Worm (Caenorhabditis elegans) whole organism, early embryonic: Measurements from ENCODE around the gene F48E8.3.

Source experiments
- B0310.2 ChIP-seq: sonication (generic microtip); optimal IDR thresholded peaks from 2 replicates; lab custom pipeline; 2016; ENCODE audit warnings: mild to moderate bottlenecking, missing genetic modification characterization, missing compliant biosample characterization
- F13C5.2 ChIP-seq: sonication (generic microtip); optimal IDR thresholded peaks from 2 replicates; lab custom pipeline; 2017; ENCODE audit warnings: mild to moderate bottlenecking, missing genetic modification characterization, inconsistent platforms, missing compliant biosample characterization
- aly-1 ChIP-seq: sonication (generic microtip); optimal IDR thresholded peaks from 2 replicates; lab custom pipeline; 2016; ENCODE audit warnings: missing genetic modification characterization, missing compliant biosample characterization
- ama-1 ChIP-seq: fragments of 150-350 bp; optimal IDR thresholded peaks from 2 replicates; lab custom pipeline; 2014
- ceh-13 ChIP-seq: fragments of 200-800 bp; sonication (Bioruptor generic); optimal IDR thresholded peaks from 2 replicates; lab custom pipeline; 2018; ENCODE audit warnings: mild to moderate bottlenecking, missing genetic modification characterization, missing compliant biosample characterization
- ceh-36 ChIP-seq: sonication (generic microtip); optimal IDR thresholded peaks from 2 replicates; lab custom pipeline; 2016; ENCODE audit warnings: missing genetic modification characterization, inconsistent platforms, missing compliant biosample characterization
- ets-7 ChIP-seq: sonication (generic microtip); optimal IDR thresholded peaks from 2 replicates; lab custom pipeline; 2016; ENCODE audit warnings: missing genotype, missing genetic modification characterization, missing compliant biosample characterization
- flt-1 ChIP-seq: fragments of 200-800 bp; sonication (Bioruptor generic); IDR thresholded peaks from 2 replicates; pipeline ENCODE4 v1.3.6; 2022; ENCODE audit warnings: missing genetic modification characterization, missing compliant biosample characterization
- hmbx-1 ChIP-seq: sonication (generic microtip); optimal IDR thresholded peaks from 2 replicates; lab custom pipeline; 2016; ENCODE audit warnings: mild to moderate bottlenecking, missing genetic modification characterization, missing compliant biosample characterization
- hmg-4 ChIP-seq: fragments of 200-800 bp; sonication (Bioruptor generic); optimal IDR thresholded peaks from 2 replicates; lab custom pipeline; 2018; ENCODE audit warnings: mild to moderate bottlenecking, missing genetic modification characterization, missing compliant biosample characterization
- hnd-1 ChIP-seq: sonication (generic microtip); optimal IDR thresholded peaks from 2 replicates; lab custom pipeline; 2016; ENCODE audit warnings: missing genetic modification characterization, missing compliant biosample characterization
- pes-1 ChIP-seq: fragments of 200-800 bp; sonication (Bioruptor generic); IDR thresholded peaks from 2 replicates; pipeline ENCODE4 v1.3.6; 2022; ENCODE audit warnings: missing genetic modification reagents, missing genetic modification characterization, missing compliant biosample characterization
- scrt-1 ChIP-seq: fragments of 200-800 bp; sonication (Bioruptor generic); IDR thresholded peaks from 2 replicates; pipeline ENCODE4 v1.3.6; 2022; ENCODE audit warnings: missing genetic modification characterization, missing compliant biosample characterization
- sea-1 ChIP-seq: fragments of 200-800 bp; sonication (Bioruptor generic); conservative IDR thresholded peaks from 2 replicates; pipeline ENCODE4 v1.3.6; 2022; ENCODE audit warnings: missing genetic modification characterization, missing compliant biosample characterization
- tbx-11 ChIP-seq: fragments of 200-800 bp; sonication (Bioruptor generic); IDR thresholded peaks from 2 replicates; pipeline ENCODE4 v1.3.6; 2022; ENCODE audit warnings: missing genetic modification characterization, missing compliant biosample characterization
- tbx-37 ChIP-seq: fragments of 200-800 bp; sonication (Bioruptor generic); conservative IDR thresholded peaks from 2 replicates; pipeline ENCODE4 v1.3.6; 2022; ENCODE audit warnings: missing genetic modification reagents, missing genetic modification characterization, missing compliant biosample characterization
- tra-4 ChIP-seq: sonication (generic microtip); optimal IDR thresholded peaks from 2 replicates; lab custom pipeline; 2017; ENCODE audit warnings: missing genetic modification characterization, missing compliant biosample characterization

Gene F48E8.3

ce11 chrIII:5474176-5474575 lies 13.0 kb downstream of the F48E8.3 start, which contains the start of gene lon-1:
Gene lon-1 (plus strand): TSS chrIII:5474476.
- TF ChIP-seq B0310.2 (tag; lab: Kevin White, UChicago) (no peak), tra-4 (tag; lab: Kevin White, UChicago) (no peak), hmbx-1 (tag; lab: Kevin White, UChicago) (no peak), tbx-11 (GFP tag; lab: Robert Waterston, UW) (no peak), hmg-4 (GFP tag; lab: Kevin White, UChicago) (no peak), pes-1 (GFP tag; lab: Robert Waterston, UW) (no peak), ama-1 (no peak), scrt-1 (GFP tag; lab: Robert Waterston, UW) (no peak), F13C5.2 (no peak), flt-1 (GFP tag; lab: Robert Waterston, UW) (no peak), ets-7 (no peak), hnd-1 (no peak), tbx-37 (GFP tag; lab: Robert Waterston, UW) (no peak), ceh-36 (tag; lab: Kevin White, UChicago) (no peak)

ce11 chrIII:5478011-5478410 lies 16.8 kb downstream of the F48E8.3 start, which contains the start of gene R02F2.10:
Gene R02F2.10 (plus strand): TSS chrIII:5478311.
- TF ChIP-seq tbx-37 (GFP tag; lab: Robert Waterston, UW): no peak

- TF ChIP-seq sea-1 (GFP tag; lab: Robert Waterston, UW) (no peak), ceh-36 (tag; lab: Kevin White, UChicago) (no peak), tbx-11 (GFP tag; lab: Robert Waterston, UW) (no peak), ets-7 (no peak), tbx-37 (GFP tag; lab: Robert Waterston, UW) (no peak), B0310.2 (tag; lab: Kevin White, UChicago) (no peak), flt-1 (GFP tag; lab: Robert Waterston, UW) (no peak), ama-1 (no peak), aly-1 (tag; lab: Kevin White, UChicago) (no peak)
Measured at ce11 chrIII:5478824-5479368, 17.7 kb downstream of the F48E8.3 start, which contains the start of the genes R02F2.6 and R02F2.5. Gene R02F2.6 (minus strand): TSS chrIII:5478924. Gene R02F2.5 (plus strand): TSS chrIII:5479318.

- TF ChIP-seq tbx-11 (GFP tag; lab: Robert Waterston, UW) (0 out of 2 replicates have a peak, but pooled peaks have one; percentile 7), ceh-36 (tag; lab: Kevin White, UChicago) (no peak)
Measured at ce11 chrIII:5479493-5480167, 18.5 kb downstream of the F48E8.3 start.

ce11 chrIII:5483738-5484315 lies 22.6 kb downstream of the F48E8.3 start, which contains the start of the genes R02F2.7 and R02F2.4:
Gene R02F2.7 (minus strand): TSS chrIII:5483773.
Gene R02F2.4 (plus strand): TSS chrIII:5484289.
- TF ChIP-seq hnd-1 (no peak), tra-4 (tag; lab: Kevin White, UChicago) (no peak), tbx-11 (GFP tag; lab: Robert Waterston, UW) (no peak), aly-1 (tag; lab: Kevin White, UChicago) (no peak), hmbx-1 (tag; lab: Kevin White, UChicago) (no peak), ets-7 (no peak), ama-1 (no peak), B0310.2 (tag; lab: Kevin White, UChicago) (no peak), flt-1 (GFP tag; lab: Robert Waterston, UW) (no peak), pes-1 (GFP tag; lab: Robert Waterston, UW) (no peak), ceh-13 (GFP tag; lab: Kevin White, UChicago) (no peak), hmg-4 (GFP tag; lab: Kevin White, UChicago) (no peak)

ce11 chrIII:5486345-5486744 lies 25.2 kb downstream of the F48E8.3 start:
- TF ChIP-seq scrt-1 (GFP tag; lab: Robert Waterston, UW): no peak
- no peak for TF ChIP-seq hnd-1
- TF ChIP-seq flt-1 (GFP tag; lab: Robert Waterston, UW): no peak
- TF ChIP-seq hmbx-1 (tag; lab: Kevin White, UChicago): no peak
- no peak for TF ChIP-seq aly-1 (tag; lab: Kevin White, UChicago)
- no peak for TF ChIP-seq F13C5.2
- TF ChIP-seq sea-1 (GFP tag; lab: Robert Waterston, UW): no peak
- no peak for TF ChIP-seq ama-1
- TF ChIP-seq pes-1 (GFP tag; lab: Robert Waterston, UW): no peak
- no peak for TF ChIP-seq tbx-11 (GFP tag; lab: Robert Waterston, UW)
- no peak for TF ChIP-seq ets-7
- TF ChIP-seq tra-4 (tag; lab: Kevin White, UChicago): no peak
- TF ChIP-seq tbx-37 (GFP tag; lab: Robert Waterston, UW): no peak
- no peak for TF ChIP-seq ceh-36 (tag; lab: Kevin White, UChicago)
- no peak for TF ChIP-seq ceh-13 (GFP tag; lab: Kevin White, UChicago)
- TF ChIP-seq hmg-4 (GFP tag; lab: Kevin White, UChicago): no peak

ce11 chrIII:5487087-5487603 lies 26.0 kb downstream of the F48E8.3 start, which contains the start of gene osg-1:
Gene osg-1 (plus strand): TSS chrIII:5487553.
- TF ChIP-seq tbx-11 (GFP tag; lab: Robert Waterston, UW): no peak
- no peak for TF ChIP-seq ceh-13 (GFP tag; lab: Kevin White, UChicago)
- no peak for TF ChIP-seq pes-1 (GFP tag; lab: Robert Waterston, UW)
- no peak for TF ChIP-seq sea-1 (GFP tag; lab: Robert Waterston, UW)
- TF ChIP-seq tra-4 (tag; lab: Kevin White, UChicago): no peak
- no peak for TF ChIP-seq hnd-1
- no peak for TF ChIP-seq hmg-4 (GFP tag; lab: Kevin White, UChicago)
- TF ChIP-seq ama-1: no peak
- no peak for TF ChIP-seq aly-1 (tag; lab: Kevin White, UChicago)
- TF ChIP-seq flt-1 (GFP tag; lab: Robert Waterston, UW): no peak
- no peak for TF ChIP-seq ceh-36 (tag; lab: Kevin White, UChicago)
- no peak for TF ChIP-seq B0310.2 (tag; lab: Kevin White, UChicago)
